Worm (Caenorhabditis elegans): ENCODE results near the gene srg-28.

The srg-28 gene

DNA sequence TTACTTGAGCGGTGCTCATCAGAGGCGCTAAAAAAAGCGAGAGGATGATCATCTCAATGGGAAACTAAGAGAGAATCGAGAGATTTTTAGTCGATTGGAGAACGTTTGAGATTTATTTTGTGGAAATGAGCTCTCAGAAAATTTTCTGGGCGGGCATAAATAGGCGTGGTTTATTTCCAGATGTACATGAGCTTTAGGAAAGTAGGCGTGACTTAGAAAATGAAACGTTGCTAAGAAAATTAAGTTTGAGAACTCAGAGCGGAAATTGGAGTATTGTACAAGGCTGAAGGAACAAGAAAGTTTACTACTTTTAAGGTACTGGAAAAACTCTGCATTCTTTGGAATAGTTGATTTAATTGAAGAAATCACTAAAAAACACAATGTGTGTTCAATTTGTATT, 34.1 kb downstream of the srg-28 start, which contains the start of gene T09D3.9:
Gene T09D3.9, minus strand, starts transcription at position 101 of the 400 bp plus-strand sequence.
- TF ChIP-seq egl-5 (tag; optimal IDR thresholded peaks at IDR 0.05) (no peak), nhr-237 (tag; optimal IDR thresholded peaks at IDR 0.05) (no peak), jun-1 (tag; optimal IDR thresholded peaks at IDR 0.05) (no peak), ceh-16 (tag; optimal IDR thresholded peaks at IDR 0.05) (no peak), mdl-1 (tag; optimal IDR thresholded peaks at IDR 0.05) (no peak), nhr-12 (tag; optimal IDR thresholded peaks at IDR 0.05) (no peak), nhr-25 (tag; optimal IDR thresholded peaks at IDR 0.05) (no peak), nhr-23 (tag; optimal IDR thresholded peaks at IDR 0.05) (no peak), sea-2 (GFP tag; optimal IDR thresholded peaks at IDR 0.05) (no peak), ceh-82 (tag; optimal IDR thresholded peaks at IDR 0.05) (no peak)

DNA sequence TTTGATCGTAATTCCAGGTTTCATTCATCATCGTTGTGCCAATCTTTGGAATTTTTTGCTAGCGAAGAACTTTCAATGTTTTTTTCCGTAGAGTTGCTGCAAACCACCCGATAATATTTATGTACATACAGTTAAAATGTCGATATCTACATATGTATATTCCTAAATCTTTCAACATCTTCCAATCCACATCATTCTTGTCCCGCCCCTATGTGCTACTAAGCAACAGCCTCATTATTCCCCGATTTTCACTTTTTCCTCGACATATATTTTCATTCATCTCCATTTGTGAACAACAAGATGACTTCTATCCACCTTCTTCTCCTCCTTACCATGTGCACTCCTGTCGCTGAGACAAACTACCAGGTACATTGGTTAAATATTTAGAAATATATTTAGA, 37.4 kb downstream of the srg-28 start, which contains the start of gene C35A11.3:
Gene C35A11.3, plus strand, starts transcription at position 301 of the 400 bp plus-strand sequence.
- TF ChIP-seq ztf-4 (tag; optimal IDR thresholded peaks at IDR 0.05) (no peak), elt-1 (tag; optimal IDR thresholded peaks at IDR 0.05) (no peak), nhr-43 (tag; optimal IDR thresholded peaks at IDR 0.05; ENCODE audit: poor library complexity, severe bottlenecking) (no peak), ztf-11 (tag; optimal IDR thresholded peaks at IDR 0.05) (no peak), nhr-76 (tag; optimal IDR thresholded peaks at IDR 0.05) (no peak), egl-5 (tag; optimal IDR thresholded peaks at IDR 0.05) (no peak), nfya-1 (tag; optimal IDR thresholded peaks at IDR 0.05; ENCODE audit: insufficient read depth) (no peak), fkh-10 (GFP tag; optimal IDR thresholded peaks at IDR 0.05) (no peak), elt-3 (tag; optimal IDR thresholded peaks at IDR 0.05) (no peak), lin-39 (tag; optimal IDR thresholded peaks at IDR 0.05) (no peak), lsy-12 (tag; optimal IDR thresholded peaks at IDR 0.05) (no peak)

Data from whole organism, L3 larva.